Worm (Caenorhabditis elegans) whole organism, mixed stage, embryonic: Measurements from ENCODE around the gene R144.12.

Experiments used
- ces-1 ChIP-seq: fragments of 150-350 bp; optimal IDR thresholded peaks from 2 replicates; lab custom pipeline; 2014; ENCODE audit warnings: missing biosample characterization, missing genetic modification reagents, missing genetic modification characterization
- nhr-12 ChIP-seq: fragments of 150-350 bp; optimal IDR thresholded peaks from 2 replicates; lab custom pipeline; 2014; ENCODE audit warnings: missing biosample characterization, missing genetic modification characterization
- nhr-237 ChIP-seq: fragments of 150-350 bp; optimal IDR thresholded peaks from 2 replicates; lab custom pipeline; 2014; ENCODE audit warnings: missing biosample characterization, missing genetic modification characterization
- nhr-76 ChIP-seq: sonication (generic microtip); optimal IDR thresholded peaks from 2 replicates; lab custom pipeline; 2017; ENCODE audit warnings: missing biosample characterization, missing genetic modification characterization
- pha-4 ChIP-seq: fragments of 150-350 bp; optimal IDR thresholded peaks from 2 replicates; lab custom pipeline; 2018; ENCODE audit warnings: missing biosample characterization, missing genetic modification reagents, missing genetic modification characterization
- snpc-4 ChIP-seq: fragments of 150-350 bp; optimal IDR thresholded peaks from 2 replicates; lab custom pipeline; 2014; ENCODE audit warnings: missing biosample characterization, missing genetic modification characterization
- tbx-8 ChIP-seq: fragments of 200-800 bp; sonication (Bioruptor generic); optimal IDR thresholded peaks from 2 replicates; lab custom pipeline; 2018; ENCODE audit warnings: mild to moderate bottlenecking, missing genetic modification characterization, moderate library complexity, missing compliant biosample characterization

DNA sequence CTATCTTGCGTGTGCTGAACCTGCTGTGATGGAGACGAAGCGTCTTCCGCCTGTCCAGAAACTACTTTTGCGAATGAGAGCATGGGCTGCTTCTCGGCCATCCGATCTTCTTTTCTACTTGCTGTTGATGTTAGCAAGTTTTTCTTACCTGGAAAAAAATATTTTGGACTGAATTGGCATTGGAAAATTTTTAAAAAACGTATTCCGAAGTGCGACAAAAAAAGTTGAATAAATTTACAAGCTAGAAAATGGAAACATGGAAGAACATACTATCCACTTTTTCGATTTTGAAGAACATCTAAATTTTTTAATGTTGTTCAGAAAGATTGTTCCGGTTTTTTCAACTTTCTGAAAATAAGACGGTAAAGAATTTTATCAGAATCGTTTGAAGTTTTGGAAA lies 10.8 kb upstream of the R144.12 start, which contains the start of gene larp-1:
- TF ChIP-seq nhr-76 (tag; lab: Kevin White, UChicago): no peak
- TF ChIP-seq ces-1 (GFP tag; lab: Kevin White, UChicago): no peak
- no peak for TF ChIP-seq snpc-4 (tag; lab: Kevin White, UChicago)
- no peak for TF ChIP-seq nhr-237 (tag; lab: Kevin White, UChicago)
- no peak for TF ChIP-seq pha-4 (tag; lab: Kevin White, UChicago)
- no peak for TF ChIP-seq nhr-12 (tag; lab: Kevin White, UChicago)
- TF ChIP-seq tbx-8: no peak
